Worm (Caenorhabditis elegans): ENCODE results near the gene olrn-1.

The olrn-1 gene

DNA sequence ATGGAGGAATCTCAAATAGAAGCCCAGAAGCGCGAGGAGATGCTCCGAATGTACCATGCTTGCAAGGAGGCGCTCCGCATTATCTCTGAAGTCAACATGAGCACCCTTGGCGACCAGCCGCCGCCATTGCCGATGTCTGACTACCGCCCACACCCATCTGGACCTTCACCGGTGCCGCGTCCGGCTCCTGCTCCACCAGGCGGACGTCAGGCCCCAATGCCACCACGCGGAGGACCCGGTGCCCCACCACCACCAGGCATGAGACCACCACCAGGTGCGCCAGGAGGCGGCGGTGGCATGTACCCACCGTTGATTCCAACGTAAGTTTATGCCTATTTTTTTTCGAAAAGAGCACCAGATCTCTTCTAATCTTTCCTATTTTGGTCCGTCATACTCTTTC lies 34.6 kb downstream of the olrn-1 start:
- TF ChIP-seq lsy-2 (tag; optimal IDR thresholded peaks at IDR 0.05) (no peak), nhr-10 (tag; optimal IDR thresholded peaks at IDR 0.05) (no peak), ZK337.2 (GFP tag; IDR thresholded peaks at IDR 0.05) (no peak), zfp-3 (GFP tag; conservative IDR thresholded peaks at IDR 0.05) (no peak), dpl-1 (GFP tag; optimal IDR thresholded peaks at IDR 0.05) (no peak), unc-39 (tag; optimal IDR thresholded peaks at IDR 0.05) (no peak), Y105C5A.15 (GFP tag; IDR thresholded peaks at IDR 0.05) (0 out of 2 replicates have a peak, but pooled peaks have one; percentile 50), gei-8 (GFP tag; optimal IDR thresholded peaks at IDR 0.05) (no peak), D1046.2 (GFP tag; IDR thresholded peaks at IDR 0.05) (0 out of 2 replicates have a peak, but pooled peaks have one; percentile 36), dmd-8 (GFP tag; IDR thresholded peaks at IDR 0.05) (0 out of 2 replicates have a peak, but pooled peaks have one; percentile 15), set-16 (GFP tag; IDR thresholded peaks at IDR 0.05) (peak; percentile 97), egl-43 (GFP tag; IDR thresholded peaks at IDR 0.05) (peak; percentile 48; the same call in 1 of the 2 replicates), nhr-28 (tag; optimal IDR thresholded peaks at IDR 0.05) (no peak)

DNA sequence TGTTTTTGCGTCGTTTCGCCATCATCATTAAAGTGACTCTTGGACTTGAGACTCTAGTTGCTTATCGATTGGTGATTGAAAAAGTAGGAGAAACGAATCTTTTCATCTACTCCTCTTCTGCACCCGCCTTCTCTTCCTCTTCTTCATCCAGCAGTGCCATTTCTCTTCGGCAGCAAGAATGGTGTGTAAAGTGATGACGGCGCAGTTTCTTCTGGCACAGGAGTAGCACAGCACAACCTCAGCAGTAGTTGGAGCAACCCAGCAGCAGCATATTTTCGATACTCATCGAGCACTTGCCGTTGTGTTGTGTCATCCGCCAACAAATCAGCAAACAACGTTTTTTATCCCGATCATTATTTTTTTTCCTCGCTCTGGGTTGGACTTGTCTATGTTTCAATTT lies 38.0 kb downstream of the olrn-1 start:
- no peak for TF ChIP-seq mxl-3 (GFP tag; optimal IDR thresholded peaks at IDR 0.05)
- TF ChIP-seq daf-12 (tag; optimal IDR thresholded peaks at IDR 0.05) = no peak
- peak in 1 of 2 experiments; percentile 60 for TF ChIP-seq daf-16 (GFP tag; optimal IDR thresholded peaks at IDR 0.05)
- no peak for TF ChIP-seq daf-16 (tag; optimal IDR thresholded peaks at IDR 0.05)
- TF ChIP-seq skn-1 (tag; optimal IDR thresholded peaks at IDR 0.05) = no peak
- no peak for TF ChIP-seq daf-8 (GFP tag; IDR thresholded peaks at IDR 0.05)
- TF ChIP-seq nhr-10 (tag; optimal IDR thresholded peaks at IDR 0.05) = no peak
- no peak for TF ChIP-seq Y5F2A.4 (GFP tag; optimal IDR thresholded peaks at IDR 0.05)
- TF ChIP-seq ztf-11 (tag; optimal IDR thresholded peaks at IDR 0.05) = no peak
- peak; percentile 23 for TF ChIP-seq hlh-11 (tag; optimal IDR thresholded peaks at IDR 0.05)
- no peak for TF ChIP-seq ztf-7 (tag; optimal IDR thresholded peaks at IDR 0.05)
- TF ChIP-seq ceh-20 (GFP tag; IDR thresholded peaks at IDR 0.05) = no peak
- no peak for TF ChIP-seq F37D6.2 (tag; optimal IDR thresholded peaks at IDR 0.05)
- no peak for TF ChIP-seq lin-38 (GFP tag; IDR thresholded peaks at IDR 0.05)
- peak; percentile 77 for TF ChIP-seq aha-1 (tag)
- TF ChIP-seq nhr-11 (tag; optimal IDR thresholded peaks at IDR 0.05) = peak; percentile 19
- no peak for TF ChIP-seq hlh-30 (tag; optimal IDR thresholded peaks at IDR 0.05; ENCODE audit: insufficient read depth)
- TF ChIP-seq daf-19 (GFP tag; conservative IDR thresholded peaks at IDR 0.05) = no peak
- TF ChIP-seq nhr-42 (GFP tag; IDR thresholded peaks at IDR 0.05) = no peak
- TF ChIP-seq spr-1 (tag; optimal IDR thresholded peaks at IDR 0.05) = no peak
- no peak for TF ChIP-seq madf-5 (GFP tag; IDR thresholded peaks at IDR 0.05)
- no peak for TF ChIP-seq T26A8.4 (GFP tag; IDR thresholded peaks at IDR 0.05)

DNA sequence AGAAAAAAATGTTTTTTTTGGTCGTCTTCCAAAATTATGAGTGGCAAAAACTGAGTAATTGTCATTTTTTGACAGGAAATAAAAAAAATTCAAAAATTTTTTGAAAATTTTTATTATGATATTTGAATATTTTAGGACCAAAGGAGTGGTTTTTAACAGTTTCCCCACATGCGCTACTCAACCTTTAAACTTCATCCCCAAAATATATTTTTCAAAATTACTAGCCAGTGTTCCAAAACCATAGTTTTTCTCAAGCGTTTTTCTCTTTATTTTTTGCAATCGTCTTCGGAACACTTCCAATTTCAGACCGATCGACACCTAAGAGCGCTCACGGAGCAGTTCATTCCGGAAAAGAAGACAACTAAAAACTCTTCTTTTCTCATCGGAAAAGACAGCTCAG lies 39.5 kb downstream of the olrn-1 start, which contains the start of gene K09A9.6:
K09A9.6 (plus strand) TSS at position 301 of the 400 bp plus-strand sequence.
- no peak for TF ChIP-seq ama-1 (optimal IDR thresholded peaks at IDR 0.05)
- TF ChIP-seq dmd-8 (GFP tag; IDR thresholded peaks at IDR 0.05) = no peak
- no peak for TF ChIP-seq nhr-48 (tag; optimal IDR thresholded peaks at IDR 0.05)
- no peak for TF ChIP-seq ceh-62 (tag; optimal IDR thresholded peaks at IDR 0.05)
- TF ChIP-seq cey-2 (tag; optimal IDR thresholded peaks at IDR 0.05; ENCODE audit: borderline replicate concordance, insufficient read depth) = no peak
- TF ChIP-seq T20F7.1 (GFP tag; optimal IDR thresholded peaks at IDR 0.05) = no peak
- no peak for TF ChIP-seq nhr-10 (tag; optimal IDR thresholded peaks at IDR 0.05)
- TF ChIP-seq nhr-11 (tag; optimal IDR thresholded peaks at IDR 0.05) = no peak
- TF ChIP-seq snpc-1.2 (GFP tag; IDR thresholded peaks at IDR 0.05) = no peak
- no peak for TF ChIP-seq tag-97 (GFP tag; IDR thresholded peaks at IDR 0.05)
- no peak for TF ChIP-seq nhr-42 (GFP tag; IDR thresholded peaks at IDR 0.05)
- TF ChIP-seq spr-1 (tag; optimal IDR thresholded peaks at IDR 0.05) = no peak
- no peak for TF ChIP-seq ceh-20 (GFP tag; IDR thresholded peaks at IDR 0.05)
- no peak for TF ChIP-seq ceh-82 (tag; optimal IDR thresholded peaks at IDR 0.05)

Data from whole organism, L4 larva.